Fruit fly (Drosophila melanogaster): ENCODE measurements around the gene CG33771.
"Not testable (repeated sequence)": the region's sequence is repeated elsewhere in the genome, so short reads cannot be mapped to it uniquely, and the experiment has no call there.

Gene CG33771

DNA sequence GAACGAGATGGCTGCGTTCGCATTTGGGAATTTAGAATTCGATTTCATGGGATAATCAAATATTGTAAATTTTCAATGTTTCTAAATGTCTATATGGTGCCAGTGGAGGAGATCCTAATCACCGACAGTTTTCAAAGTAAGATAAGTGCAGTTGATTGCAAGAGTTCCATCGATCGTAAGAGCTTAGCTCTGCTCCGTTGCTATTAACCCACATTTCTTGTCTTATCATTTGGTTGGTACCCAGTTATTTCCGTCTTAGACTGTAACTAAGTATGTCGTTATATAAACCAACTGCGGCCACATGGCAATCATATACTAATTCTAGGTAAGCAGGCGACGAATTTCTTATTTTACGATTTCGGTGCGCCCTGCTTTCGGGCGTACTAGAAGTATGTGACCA, 21.0 kb downstream of the CG33771 start:
- no peak for TF ChIP-seq Dfd (GFP tag; optimal IDR thresholded peaks at IDR 0.05)
- TF ChIP-seq Myc (optimal IDR thresholded peaks at IDR 0.05): no peak
- no peak for TF ChIP-seq h (GFP tag; optimal IDR thresholded peaks at IDR 0.05)
- no peak for TF ChIP-seq OdsH (GFP tag; optimal IDR thresholded peaks at IDR 0.05)
- TF ChIP-seq psq (GFP tag; optimal IDR thresholded peaks at IDR 0.05): no peak
- no peak for TF ChIP-seq Vsx2 (GFP tag; optimal IDR thresholded peaks at IDR 0.05; ENCODE audit: partially characterized antibody)
- no peak for TF ChIP-seq jim (GFP tag; optimal IDR thresholded peaks at IDR 0.05)
- TF ChIP-seq Hnf4 (GFP tag; optimal IDR thresholded peaks at IDR 0.05): no peak

DNA sequence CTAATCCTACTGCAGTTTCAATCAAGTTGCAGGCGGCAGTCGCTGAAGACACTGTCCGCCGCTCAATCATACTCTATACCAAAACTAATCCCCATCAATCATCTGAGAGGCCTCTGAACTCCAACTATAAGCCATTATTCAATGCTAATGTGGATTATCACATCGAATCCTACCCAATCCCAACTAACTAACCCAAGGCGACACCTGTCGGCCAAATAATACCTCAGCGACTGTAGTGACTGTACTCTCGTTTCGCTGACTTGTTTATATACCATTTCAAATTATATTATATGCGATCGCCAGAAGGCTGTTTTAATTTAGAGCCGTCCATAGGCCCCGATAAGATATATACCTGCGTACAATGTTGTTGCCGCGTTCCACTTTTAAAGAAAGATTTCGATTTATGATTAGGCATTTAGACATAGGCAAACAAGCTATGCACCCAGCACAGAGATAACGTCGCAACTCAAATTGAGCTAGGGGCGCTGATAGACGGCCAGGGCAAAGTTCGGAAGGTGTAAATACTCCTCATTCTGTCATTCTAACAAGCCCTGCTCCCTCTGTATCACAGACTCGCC, 22.6 kb downstream of the CG33771 start:
- TF ChIP-seq Jra (GFP tag; optimal IDR thresholded peaks at IDR 0.05): no peak
- TF ChIP-seq Sp1 (GFP tag; optimal IDR thresholded peaks at IDR 0.05): no peak
- no peak for TF ChIP-seq dsf (GFP tag; optimal IDR thresholded peaks at IDR 0.05; ENCODE audit: borderline replicate concordance)
- no peak for TF ChIP-seq h (GFP tag; optimal IDR thresholded peaks at IDR 0.05)
- no peak for TF ChIP-seq Abd-B (GFP tag; optimal IDR thresholded peaks at IDR 0.05)
- TF ChIP-seq sage (GFP tag; optimal IDR thresholded peaks at IDR 0.05): no peak
- no peak for TF ChIP-seq HLH106 (tag; optimal IDR thresholded peaks at IDR 0.05)
- no peak for TF ChIP-seq rgr (GFP tag; optimal IDR thresholded peaks at IDR 0.05)

DNA sequence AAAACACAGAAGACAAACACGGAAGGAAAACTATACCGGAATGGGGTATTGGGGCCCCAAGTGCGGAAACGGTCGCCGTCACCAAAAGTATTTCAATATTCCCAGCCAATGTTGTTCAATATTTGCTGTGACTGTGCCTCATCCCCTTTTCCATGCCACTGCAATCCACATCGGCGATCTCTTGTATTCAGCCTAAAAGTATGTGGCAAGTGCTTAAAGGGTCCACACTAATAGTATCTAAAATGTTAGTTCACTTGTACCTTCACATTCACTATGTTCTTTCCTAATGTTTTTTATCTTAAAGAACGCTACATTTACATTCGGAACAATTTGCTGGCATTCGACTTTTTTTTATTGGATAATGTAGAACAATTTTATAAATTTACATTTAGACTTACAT, 31.7 kb downstream of the CG33771 start:
- no peak for TF ChIP-seq woc (GFP tag; optimal IDR thresholded peaks at IDR 0.05)
- no peak for TF ChIP-seq brk (GFP tag; optimal IDR thresholded peaks at IDR 0.05)
- TF ChIP-seq fru (GFP tag; optimal IDR thresholded peaks at IDR 0.05): no peak
- TF ChIP-seq CG9705 (GFP tag; optimal IDR thresholded peaks at IDR 0.05): no peak
- no peak for TF ChIP-seq GATAd (GFP tag; optimal IDR thresholded peaks at IDR 0.05)
- no peak for TF ChIP-seq N (GFP tag; optimal IDR thresholded peaks at IDR 0.05)
- TF ChIP-seq psq (GFP tag; optimal IDR thresholded peaks at IDR 0.05): no peak
- no peak for TF ChIP-seq HLH106 (tag; optimal IDR thresholded peaks at IDR 0.05)
- TF ChIP-seq CG32264 (GFP tag; optimal IDR thresholded peaks at IDR 0.05): no peak
- no peak for TF ChIP-seq Hr83 (GFP tag; optimal IDR thresholded peaks at IDR 0.05; ENCODE audit: poor library complexity, severe bottlenecking)
- no peak for TF ChIP-seq Rel (GFP tag; optimal IDR thresholded peaks at IDR 0.05)
- no peak for TF ChIP-seq Rel (tag; optimal IDR thresholded peaks at IDR 0.05)
- no peak for TF ChIP-seq Dif (GFP tag; optimal IDR thresholded peaks at IDR 0.05; ENCODE audit: partially characterized antibody)
- TF ChIP-seq lola (GFP tag; optimal IDR thresholded peaks at IDR 0.05): no peak
- TF ChIP-seq dsf (GFP tag; optimal IDR thresholded peaks at IDR 0.05; ENCODE audit: borderline replicate concordance): no peak
- no peak for TF ChIP-seq sv (GFP tag; optimal IDR thresholded peaks at IDR 0.05)
- TF ChIP-seq Dfd (GFP tag; optimal IDR thresholded peaks at IDR 0.05): no peak

DNA sequence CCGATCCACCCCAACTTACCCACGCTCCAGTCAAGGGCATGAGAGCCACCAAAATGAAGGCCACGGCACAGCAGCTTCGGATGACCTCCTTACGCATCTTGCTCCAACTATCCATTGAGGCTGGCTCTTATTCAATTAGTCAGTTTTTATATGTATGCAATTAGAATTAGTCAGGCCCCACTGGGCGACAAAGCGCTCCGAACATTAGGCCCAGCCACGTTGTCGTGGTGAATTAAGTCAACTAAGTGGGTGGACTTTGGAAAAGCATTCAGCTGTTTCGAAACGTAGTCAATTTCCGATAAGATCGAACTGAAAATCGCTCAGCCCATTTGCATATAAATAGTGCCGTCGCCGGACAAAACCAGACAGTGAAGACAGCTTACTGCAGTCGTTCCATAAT, 37.8 kb downstream of the CG33771 start, which contains the start of the genes CG14455 and CG14456:
Gene CG14455, minus strand, starts transcription at position 101 of the 400 bp plus-strand sequence.
Gene CG14456, plus strand, starts transcription at position 236 of the 400 bp plus-strand sequence.
- TF ChIP-seq woc (GFP tag; optimal IDR thresholded peaks at IDR 0.05) (no peak), Dif (GFP tag; optimal IDR thresholded peaks at IDR 0.05; ENCODE audit: partially characterized antibody) (no peak), tai (GFP tag; optimal IDR thresholded peaks at IDR 0.05) (no peak), CG9705 (GFP tag; optimal IDR thresholded peaks at IDR 0.05) (no peak), psq (GFP tag; optimal IDR thresholded peaks at IDR 0.05) (no peak)

DNA sequence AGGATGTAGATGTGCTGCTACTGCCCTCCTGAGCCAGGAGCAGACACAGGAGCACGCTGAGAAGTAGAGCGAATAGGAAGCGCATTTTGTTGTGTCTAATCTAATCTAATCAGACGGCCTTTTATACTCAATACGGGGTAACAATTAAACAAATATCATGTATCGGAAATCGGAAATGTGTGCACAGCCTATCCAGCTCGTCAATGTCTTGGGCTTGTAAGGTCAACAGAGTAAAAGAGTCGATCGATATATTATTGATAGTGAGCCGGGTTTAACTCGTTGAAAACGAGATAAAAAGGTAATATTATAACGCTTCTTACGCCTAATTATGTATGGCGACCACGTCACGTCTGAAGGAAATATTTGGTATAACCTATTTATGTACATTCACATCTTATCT, 43.2 kb downstream of the CG33771 start, which contains the start of gene CG14454:
Gene CG14454, minus strand, starts transcription at position 101 of the 400 bp plus-strand sequence.
- TF ChIP-seq CG9705, brk, Mio (GFP tag; optimal IDR thresholded peaks at IDR 0.05): not testable (repeated sequence)

DNA sequence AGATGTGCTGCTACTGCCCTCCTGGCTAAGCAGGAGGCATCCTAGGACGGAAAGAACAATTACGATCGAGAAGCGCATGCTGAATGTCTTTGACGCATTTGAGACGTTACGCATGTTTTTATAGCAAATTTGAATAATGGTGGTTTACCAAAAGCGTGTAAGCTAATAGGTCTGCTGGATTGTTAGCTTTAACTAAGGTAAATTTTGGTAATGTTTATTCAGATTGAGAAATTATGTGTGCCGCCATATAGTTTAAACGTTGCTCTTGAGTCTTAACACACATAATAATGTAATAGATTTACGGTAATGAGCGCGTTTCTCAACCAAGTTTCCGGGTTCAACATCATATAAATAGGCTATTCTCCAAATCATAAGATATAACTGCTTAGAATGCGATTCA, 44.5 kb downstream of the CG33771 start, which contains the start of the genes CG12546 and CG14453:
Gene CG12546, minus strand, starts transcription at position 101 of the 400 bp plus-strand sequence.
Gene CG14453, plus strand, starts transcription at position 372 of the 400 bp plus-strand sequence.
- no peak for TF ChIP-seq Dif (GFP tag; optimal IDR thresholded peaks at IDR 0.05; ENCODE audit: partially characterized antibody)
- TF ChIP-seq Abd-B (GFP tag; optimal IDR thresholded peaks at IDR 0.05): no peak
- TF ChIP-seq Hnf4 (GFP tag; optimal IDR thresholded peaks at IDR 0.05): no peak
- TF ChIP-seq GATAd (GFP tag; optimal IDR thresholded peaks at IDR 0.05): no peak
